Worm (Caenorhabditis elegans) whole organism, midembryonic: ENCODE measurements around the gene skr-17.

Experiments used
- T22C8.4 ChIP-seq: fragments of 200-800 bp; sonication (Bioruptor generic); IDR thresholded peaks from 2 replicates; pipeline ENCODE4 v1.3.6; 2022; ENCODE audit warnings: missing genetic modification characterization, missing compliant biosample characterization
- cog-1 ChIP-seq: sonication (generic microtip); optimal IDR thresholded peaks from 2 replicates; lab custom pipeline; 2016; ENCODE audit warnings: missing genetic modification characterization, missing compliant biosample characterization
- flt-1 ChIP-seq: fragments of 200-800 bp; sonication (Bioruptor generic); IDR thresholded peaks from 2 replicates; pipeline ENCODE4 v1.3.6; 2022; ENCODE audit warnings: missing genetic modification characterization, missing compliant biosample characterization
- klf-2 ChIP-seq: fragments of 200-800 bp; sonication (Bioruptor generic); conservative IDR thresholded peaks from 2 replicates; pipeline ENCODE4 v1.3.6; 2022; ENCODE audit warnings: missing genetic modification reagents, missing genetic modification characterization, missing compliant biosample characterization
- med-1 ChIP-seq: sonication (generic microtip); optimal IDR thresholded peaks from 2 replicates; lab custom pipeline; 2017; ENCODE audit warnings: missing genetic modification characterization, mild to moderate bottlenecking, missing compliant biosample characterization, antibody characterized with exemption, missing genetic modification reagents; ENCODE audit not compliant: insufficient read depth
- ref-1 ChIP-seq: fragments of 200-800 bp; sonication (Bioruptor generic); conservative IDR thresholded peaks from 2 replicates; pipeline ENCODE4 v1.3.6; 2022; ENCODE audit warnings: missing genetic modification reagents, missing genetic modification characterization, missing compliant biosample characterization
- tab-1 ChIP-seq: fragments of 200-800 bp; sonication (Bioruptor generic); IDR thresholded peaks from 2 replicates; pipeline ENCODE4 v1.3.6; 2022; ENCODE audit warnings: missing genetic modification characterization, missing compliant biosample characterization
- ztf-23 ChIP-seq: fragments of 200-800 bp; sonication (Bioruptor generic); IDR thresholded peaks from 2 replicates; pipeline ENCODE4 v1.3.6; 2022; ENCODE audit warnings: missing genetic modification reagents, missing genetic modification characterization, missing compliant biosample characterization
- ztf-29 ChIP-seq: fragments of 200-800 bp; sonication (Bioruptor generic); IDR thresholded peaks from 2 replicates; pipeline ENCODE4 v1.3.6; 2022; ENCODE audit warnings: missing genetic modification reagents, missing genetic modification characterization, missing compliant biosample characterization

skr-17 gene

ce11 chrII:7783467-7783959 is at the start of gene skr-17:
TSS of gene skr-17 (plus strand) at chrII:7783517.
- TF ChIP-seq ref-1 (no peak), tab-1 (GFP tag; lab: Robert Waterston, UW) (no peak), klf-2 (GFP tag; lab: Robert Waterston, UW) (no peak), flt-1 (GFP tag; lab: Robert Waterston, UW) (no peak), ztf-23 (no peak), med-1 (GFP tag; lab: Kevin White, UChicago) (no peak), T22C8.4 (GFP tag; lab: Robert Waterston, UW) (no peak), ztf-29 (GFP tag; lab: Robert Waterston, UW) (no peak), cog-1 (tag; lab: Kevin White, UChicago) (no peak)

DNA sequence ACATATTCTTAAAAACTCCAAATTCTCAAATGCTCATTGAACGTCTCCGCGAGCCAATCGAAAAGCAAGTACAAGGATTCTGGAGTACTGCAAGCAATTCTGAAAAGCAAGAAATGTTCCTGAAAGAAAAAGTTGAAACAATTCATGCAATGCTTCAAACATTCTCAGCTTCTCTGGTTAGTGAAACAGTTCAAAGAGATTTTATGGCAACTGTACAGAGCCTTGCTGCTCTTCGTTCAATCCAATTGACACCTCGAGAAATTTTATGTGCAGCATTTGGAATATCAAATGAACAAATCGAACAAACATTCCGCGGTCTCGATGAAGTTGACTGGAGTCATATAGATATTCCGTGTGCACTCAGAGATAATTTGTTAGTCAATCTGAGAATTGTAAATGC is 46.6 kb upstream of the skr-17 start:
- no peak for TF ChIP-seq tab-1 (GFP tag; lab: Robert Waterston, UW)
- no peak for TF ChIP-seq ztf-23
- no peak for TF ChIP-seq T22C8.4 (GFP tag; lab: Robert Waterston, UW)
- TF ChIP-seq med-1 (GFP tag; lab: Kevin White, UChicago), result no peak
- TF ChIP-seq klf-2 (GFP tag; lab: Robert Waterston, UW), result no peak
- no peak for TF ChIP-seq ztf-29 (GFP tag; lab: Robert Waterston, UW)
- no peak for TF ChIP-seq flt-1 (GFP tag; lab: Robert Waterston, UW)
- TF ChIP-seq ref-1, result no peak
- no peak for TF ChIP-seq cog-1 (tag; lab: Kevin White, UChicago)

DNA sequence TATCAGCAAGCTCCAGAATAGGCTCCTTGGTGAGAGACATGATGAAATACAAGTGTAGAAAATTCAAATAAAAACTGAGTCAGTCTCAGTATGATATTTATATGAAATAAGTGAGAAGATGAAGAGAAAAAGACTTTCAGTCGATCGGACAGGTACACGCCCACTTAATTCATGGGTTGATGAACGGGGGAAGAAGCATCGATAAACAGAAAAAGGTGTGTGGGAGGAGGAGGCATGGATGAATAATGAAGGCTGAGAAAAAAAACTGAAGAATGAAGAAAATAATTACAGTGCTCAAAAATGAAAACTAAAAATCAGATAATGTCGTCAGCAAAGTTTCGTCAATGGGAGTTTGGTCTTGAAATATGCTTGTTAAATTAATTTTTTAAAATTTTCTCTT is 29.8 kb upstream of the skr-17 start, which contains the start of gene trx-1:
TSS of gene trx-1 (minus strand) at position 101 of the 400 bp plus-strand sequence.
- no peak for TF ChIP-seq med-1 (GFP tag; lab: Kevin White, UChicago)
- no peak for TF ChIP-seq cog-1 (tag; lab: Kevin White, UChicago)
- TF ChIP-seq klf-2 (GFP tag; lab: Robert Waterston, UW), result no peak
- no peak for TF ChIP-seq ref-1
- no peak for TF ChIP-seq ztf-29 (GFP tag; lab: Robert Waterston, UW)
- no peak for TF ChIP-seq flt-1 (GFP tag; lab: Robert Waterston, UW)
- no peak for TF ChIP-seq ztf-23
- TF ChIP-seq T22C8.4 (GFP tag; lab: Robert Waterston, UW), result no peak
- no peak for TF ChIP-seq tab-1 (GFP tag; lab: Robert Waterston, UW)

DNA sequence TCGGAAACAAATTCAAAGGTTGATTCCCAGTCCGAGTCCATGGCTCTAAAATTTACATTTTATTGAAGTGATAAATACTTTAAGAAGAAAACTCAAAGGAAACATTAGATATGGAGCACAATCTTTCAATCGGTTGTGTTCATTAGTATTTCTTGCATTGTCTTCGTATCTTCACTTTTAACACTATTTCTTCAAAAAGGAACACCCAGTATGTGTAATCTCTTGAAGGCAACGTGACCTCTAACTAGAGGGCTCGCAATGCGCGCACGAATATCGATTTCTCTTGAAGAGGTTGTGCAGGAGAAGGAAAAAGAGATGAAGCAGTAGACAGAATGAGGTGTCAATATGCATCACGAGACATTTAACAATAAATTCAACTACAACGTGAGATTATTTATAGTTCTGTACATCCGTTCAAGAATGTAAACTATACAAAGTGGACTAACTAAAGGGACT is 28.2 kb upstream of the skr-17 start, which contains the start of the genes B0228.6 and B0228.1:
TSS of gene B0228.6 (minus strand) at position 51 of the 456 bp plus-strand sequence.
TSS of gene B0228.1 (plus strand) at position 228 of the 456 bp plus-strand sequence.
- TF ChIP-seq ztf-23 (no peak), T22C8.4 (GFP tag; lab: Robert Waterston, UW) (peak; percentile 78)

DNA sequence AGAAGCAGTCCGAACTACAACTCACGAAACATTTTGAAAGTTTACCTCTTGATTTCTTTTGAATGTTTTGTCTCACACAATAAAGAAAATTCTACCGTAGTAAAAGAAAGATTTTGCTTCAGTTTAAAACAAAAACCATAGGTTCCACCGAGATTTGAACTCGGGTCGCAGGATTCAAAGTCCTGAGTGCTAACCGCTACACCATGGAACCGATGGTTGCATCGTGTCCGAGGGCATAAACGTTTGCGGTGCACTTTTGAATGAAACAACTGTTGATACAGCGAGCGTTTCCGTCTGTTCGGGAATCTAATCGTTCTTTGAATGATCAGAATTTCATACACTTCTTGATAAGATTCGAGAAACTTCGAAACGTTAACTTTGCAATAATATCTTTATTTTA is 26.5 kb upstream of the skr-17 start:
- peak; percentile 47; the same call in 1 of the 2 replicates for TF ChIP-seq ref-1
- peak; percentile 27; the same call in 1 of the 2 replicates for TF ChIP-seq T22C8.4 (GFP tag; lab: Robert Waterston, UW)
- no peak for TF ChIP-seq klf-2 (GFP tag; lab: Robert Waterston, UW)
- peak; percentile 80 for TF ChIP-seq flt-1 (GFP tag; lab: Robert Waterston, UW)
- TF ChIP-seq tab-1 (GFP tag; lab: Robert Waterston, UW), result no peak
- TF ChIP-seq ztf-23, result 0 out of 2 replicates have a peak, but pooled peaks have one; percentile 64
- no peak for TF ChIP-seq med-1 (GFP tag; lab: Kevin White, UChicago)

ce11 chrII:7758397-7759135 is 24.8 kb upstream of the skr-17 start, which contains the start of gene B0228.7:
TSS of gene B0228.7 (minus strand) at chrII:7759023.
- TF ChIP-seq T22C8.4 (GFP tag; lab: Robert Waterston, UW), result no peak
- no peak for TF ChIP-seq cog-1 (tag; lab: Kevin White, UChicago)
- no peak for TF ChIP-seq ref-1
- TF ChIP-seq flt-1 (GFP tag; lab: Robert Waterston, UW), result no peak
- no peak for TF ChIP-seq tab-1 (GFP tag; lab: Robert Waterston, UW)
- TF ChIP-seq ztf-23, result no peak
- no peak for TF ChIP-seq klf-2 (GFP tag; lab: Robert Waterston, UW)

DNA sequence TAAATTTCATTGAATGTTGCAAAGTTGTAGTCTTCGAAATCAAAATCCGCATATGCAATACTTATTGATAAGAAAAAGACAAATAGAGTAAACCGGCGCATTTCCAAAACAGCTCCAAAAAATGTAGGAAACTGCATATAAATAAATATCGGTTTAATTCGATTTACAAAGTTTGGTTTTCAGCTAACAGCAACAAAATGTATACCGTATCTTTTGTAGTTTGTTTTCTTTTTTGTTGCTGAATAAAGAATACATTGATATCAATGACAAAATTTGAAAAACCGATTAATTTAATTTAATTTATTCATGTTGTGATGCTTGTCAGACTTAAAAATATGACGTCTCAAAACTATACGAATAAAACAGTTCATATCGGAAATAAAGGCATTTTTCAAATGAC is 21.9 kb upstream of the skr-17 start, which contains the start of gene B0228.8:
TSS of gene B0228.8 (minus strand) at position 101 of the 400 bp plus-strand sequence.
- no peak for TF ChIP-seq ztf-29 (GFP tag; lab: Robert Waterston, UW)
- TF ChIP-seq ref-1, result no peak
- TF ChIP-seq ztf-23, result no peak
- no peak for TF ChIP-seq med-1 (GFP tag; lab: Kevin White, UChicago)
- no peak for TF ChIP-seq flt-1 (GFP tag; lab: Robert Waterston, UW)
- TF ChIP-seq cog-1 (tag; lab: Kevin White, UChicago), result no peak
- TF ChIP-seq tab-1 (GFP tag; lab: Robert Waterston, UW), result no peak
- no peak for TF ChIP-seq klf-2 (GFP tag; lab: Robert Waterston, UW)
- TF ChIP-seq T22C8.4 (GFP tag; lab: Robert Waterston, UW), result no peak

DNA sequence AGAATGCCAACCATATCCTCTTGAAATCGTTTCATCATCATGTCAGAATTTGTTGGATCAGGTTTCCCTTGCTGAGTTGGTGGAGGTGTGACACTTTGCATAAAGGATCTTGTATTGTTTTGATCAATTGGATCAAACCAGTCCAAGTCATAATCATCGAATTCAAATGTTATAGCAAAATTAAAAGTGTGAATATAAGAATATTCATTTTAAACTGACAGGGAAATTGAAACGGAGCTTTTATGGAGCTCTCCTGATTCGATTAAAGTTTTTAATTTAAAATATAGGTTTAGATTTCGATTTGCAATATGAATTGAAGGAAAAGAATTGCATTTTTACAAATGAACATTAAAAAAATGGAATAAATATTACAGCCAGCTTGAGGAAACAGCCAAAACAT is 19.7 kb upstream of the skr-17 start, which contains the start of gene B0228.9:
TSS of gene B0228.9 (minus strand) at position 101 of the 400 bp plus-strand sequence.
- TF ChIP-seq ref-1 (no peak), ztf-23 (no peak), cog-1 (tag; lab: Kevin White, UChicago) (no peak), flt-1 (GFP tag; lab: Robert Waterston, UW) (no peak), ztf-29 (GFP tag; lab: Robert Waterston, UW) (no peak), tab-1 (GFP tag; lab: Robert Waterston, UW) (no peak), med-1 (GFP tag; lab: Kevin White, UChicago) (no peak), klf-2 (GFP tag; lab: Robert Waterston, UW) (no peak), T22C8.4 (GFP tag; lab: Robert Waterston, UW) (no peak)

ce11 chrII:7765456-7765855 is 17.9 kb upstream of the skr-17 start, which contains the start of gene srh-39:
TSS of gene srh-39 (minus strand) at chrII:7765556.
- TF ChIP-seq ztf-23, result no peak
- TF ChIP-seq tab-1 (GFP tag; lab: Robert Waterston, UW), result no peak
- no peak for TF ChIP-seq ref-1
- no peak for TF ChIP-seq klf-2 (GFP tag; lab: Robert Waterston, UW)
- TF ChIP-seq med-1 (GFP tag; lab: Kevin White, UChicago), result no peak
- TF ChIP-seq T22C8.4 (GFP tag; lab: Robert Waterston, UW), result no peak
- TF ChIP-seq cog-1 (tag; lab: Kevin White, UChicago), result no peak
- no peak for TF ChIP-seq flt-1 (GFP tag; lab: Robert Waterston, UW)
- no peak for TF ChIP-seq ztf-29 (GFP tag; lab: Robert Waterston, UW)
